Worm (Caenorhabditis elegans): Measurements from ENCODE around the gene fbxa-116.

Gene fbxa-116

DNA sequence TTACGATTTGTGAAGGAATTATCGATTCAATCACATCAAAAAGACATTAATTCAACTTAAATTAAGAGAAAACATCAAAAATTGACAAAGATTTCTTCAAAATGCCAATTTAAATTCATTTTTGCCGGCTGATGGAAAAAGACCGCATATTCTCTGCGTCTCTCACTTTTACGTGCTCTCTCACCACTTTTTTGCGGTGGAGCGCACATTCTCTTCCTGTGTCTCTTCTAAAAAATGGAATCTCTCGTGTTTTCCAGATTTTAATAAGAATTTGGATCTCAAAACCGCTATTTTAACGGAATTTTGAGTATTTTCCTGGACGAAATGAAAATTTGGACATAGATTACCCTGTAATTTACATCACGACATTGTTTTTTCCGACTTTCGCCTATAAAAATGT lies 7.9 kb downstream of the fbxa-116 start:
- TF ChIP-seq D2030.7 (GFP tag; IDR thresholded peaks at IDR 0.05) (peak; percentile 42; the same call in 1 of the 2 replicates), attf-6 (GFP tag; IDR thresholded peaks at IDR 0.05) (peak; percentile 22; the same call in 1 of the 2 replicates), hmg-1.2 (GFP tag; IDR thresholded peaks at IDR 0.05) (peak; percentile 96)

ce11 chrV:20171941-20172340 lies 16.7 kb downstream of the fbxa-116 start, which contains the start of gene srw-39:
Gene srw-39, minus strand, starts transcription at chrV:20172041.
- TF ChIP-seq hmg-20 (GFP tag; IDR thresholded peaks at IDR 0.05) = no peak
- no peak for TF ChIP-seq B0035.1 (tag; optimal IDR thresholded peaks at IDR 0.05)
- TF ChIP-seq ceh-91 (GFP tag; IDR thresholded peaks at IDR 0.05) = no peak
- TF ChIP-seq rcor-1 (GFP tag; IDR thresholded peaks at IDR 0.05) = no peak
- no peak for TF ChIP-seq Y95B8A.8 (GFP tag; IDR thresholded peaks at IDR 0.05)
- no peak for TF ChIP-seq nfyb-1 (GFP tag; IDR thresholded peaks at IDR 0.05)
- no peak for TF ChIP-seq nhr-179 (tag; optimal IDR thresholded peaks at IDR 0.05)
- no peak for TF ChIP-seq lin-40 (tag; optimal IDR thresholded peaks at IDR 0.05)
- TF ChIP-seq B0019.2 (GFP tag; conservative IDR thresholded peaks at IDR 0.05) = no peak
- TF ChIP-seq lir-1 (GFP tag; conservative IDR thresholded peaks at IDR 0.05) = no peak
- TF ChIP-seq sea-2 (GFP tag; IDR thresholded peaks at IDR 0.05) = no peak
- no peak for TF ChIP-seq aptf-3 (GFP tag; IDR thresholded peaks at IDR 0.05)
- TF ChIP-seq madf-6 (GFP tag; IDR thresholded peaks at IDR 0.05) = no peak
- TF ChIP-seq mcd-1 (GFP tag; IDR thresholded peaks at IDR 0.05) = no peak
- TF ChIP-seq F33H1.4 (GFP tag; IDR thresholded peaks at IDR 0.05) = no peak
- TF ChIP-seq unc-62 (GFP tag; optimal IDR thresholded peaks at IDR 0.05) = no peak
- no peak for TF ChIP-seq mel-28 (tag; optimal IDR thresholded peaks at IDR 0.05; ENCODE audit: borderline replicate concordance)
- TF ChIP-seq ztf-22 (GFP tag; optimal IDR thresholded peaks at IDR 0.05) = no peak

DNA sequence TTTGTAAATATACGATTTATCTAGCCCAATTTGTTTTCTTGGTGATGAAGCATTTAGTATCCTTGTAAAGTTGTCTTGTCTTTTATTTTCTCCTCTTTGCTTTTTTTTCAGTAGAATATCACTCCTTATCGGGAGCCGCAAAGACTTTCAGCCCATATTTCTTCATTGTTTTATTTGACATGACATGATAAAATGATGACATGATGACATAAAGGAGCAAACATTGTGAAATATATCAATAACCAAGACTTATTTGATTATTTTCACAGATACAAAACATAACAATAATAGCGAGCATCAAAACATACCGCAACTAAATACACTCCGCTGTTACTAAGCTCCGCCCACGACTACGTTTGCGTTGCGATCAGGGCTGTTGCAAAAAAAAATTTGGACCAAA lies 22.9 kb downstream of the fbxa-116 start:
- no peak for TF ChIP-seq snpc-3.4 (tag; optimal IDR thresholded peaks at IDR 0.05)
- no peak for TF ChIP-seq bed-1 (GFP tag; IDR thresholded peaks at IDR 0.05)
- TF ChIP-seq die-1 (tag; optimal IDR thresholded peaks at IDR 0.05) = no peak
- no peak for TF ChIP-seq him-1 (tag; optimal IDR thresholded peaks at IDR 0.05)
- TF ChIP-seq B0336.3 (GFP tag; IDR thresholded peaks at IDR 0.05) = no peak
- no peak for TF ChIP-seq bed-2 (GFP tag; IDR thresholded peaks at IDR 0.05)

ce11 chrV:20164059-20164892 lies 24.4 kb downstream of the fbxa-116 start, which contains the start of gene F19B2.5:
Gene F19B2.5, minus strand, starts transcription at chrV:20164165.
- TF ChIP-seq nhr-90 (tag; optimal IDR thresholded peaks at IDR 0.05) = peak; percentile 11
- no peak for TF ChIP-seq rcor-1 (GFP tag; IDR thresholded peaks at IDR 0.05)
- TF ChIP-seq hsf-1 (GFP tag; IDR thresholded peaks at IDR 0.05) = peak; percentile 97
- TF ChIP-seq die-1 (tag; optimal IDR thresholded peaks at IDR 0.05) = no peak
- TF ChIP-seq snpc-1.1 (tag; optimal IDR thresholded peaks at IDR 0.05; ENCODE audit: insufficient read depth) = no peak
- TF ChIP-seq lin-35 (GFP tag; optimal IDR thresholded peaks at IDR 0.05) = no peak
- TF ChIP-seq F37B4.10 (GFP tag; IDR thresholded peaks at IDR 0.05) = no peak
- no peak for TF ChIP-seq sptf-2 (GFP tag; optimal IDR thresholded peaks at IDR 0.05)
- TF ChIP-seq gei-17 (GFP tag; optimal IDR thresholded peaks at IDR 0.05) = peak; percentile 51
- TF ChIP-seq dpl-1 (GFP tag; optimal IDR thresholded peaks at IDR 0.05) = no peak
- no peak for TF ChIP-seq mxl-1 (tag; optimal IDR thresholded peaks at IDR 0.05)
- TF ChIP-seq F57C9.4 (tag; optimal IDR thresholded peaks at IDR 0.05) = no peak
- no peak for TF ChIP-seq mel-28 (tag; optimal IDR thresholded peaks at IDR 0.05; ENCODE audit: borderline replicate concordance)
- no peak for TF ChIP-seq tbx-9 (tag; optimal IDR thresholded peaks at IDR 0.05; ENCODE audit: borderline replicate concordance)
- TF ChIP-seq Y56A3A.18 (GFP tag; IDR thresholded peaks at IDR 0.05) = no peak
- TF ChIP-seq egrh-3 (GFP tag; IDR thresholded peaks at IDR 0.05) = no peak
- no peak for TF ChIP-seq ceh-40 (GFP tag; IDR thresholded peaks at IDR 0.05)
- TF ChIP-seq C06A6.2 (GFP tag; conservative IDR thresholded peaks at IDR 0.05) = no peak
- no peak for TF ChIP-seq unc-130 (GFP tag; optimal IDR thresholded peaks at IDR 0.05)
- TF ChIP-seq ztf-28 (GFP tag; IDR thresholded peaks at IDR 0.05) = no peak
